Fruit fly (Drosophila melanogaster) whole organism, embryonic: Measurements from ENCODE around the gene ZnT77C.

Source experiments
- Adf1 ChIP-seq: fragments of 200-800 bp; sonication (Bioruptor generic); IDR thresholded peaks from 2 replicates; pipeline ENCODE4 v1.3.6; 2022; ENCODE audit warnings: missing biosample characterization, missing genetic modification characterization
- Awh ChIP-seq: fragments of 200-800 bp; sonication (Bioruptor generic); IDR thresholded peaks from 2 replicates; pipeline ENCODE4, ENCODE4 v1.3.6; 2022; ENCODE audit warnings: missing biosample characterization, missing genetic modification characterization
- B-H1 ChIP-seq: fragments of 200-800 bp; sonication (Bioruptor generic); IDR thresholded peaks from 3 replicates; pipeline ENCODE4 v1.3.6; 2022; ENCODE audit warnings: missing biosample characterization, missing genetic modification characterization
- B-H2 ChIP-seq: fragments of 200-800 bp; sonication (Bioruptor generic); optimal IDR thresholded peaks from 2 replicates; lab custom pipeline; 2018; ENCODE audit warnings: missing biosample characterization, mild to moderate bottlenecking, missing genetic modification characterization
- Bgb ChIP-seq: fragments of 200-800 bp; sonication (Bioruptor generic); IDR thresholded peaks from 2 replicates; pipeline ENCODE4 v1.3.6; 2022; ENCODE audit warnings: missing biosample characterization, missing genetic modification characterization; ENCODE audit not compliant: partially characterized antibody
- C15 ChIP-seq: fragments of 200-800 bp; sonication (Bioruptor generic); IDR thresholded peaks from 3 replicates; pipeline ENCODE4 v1.3.6; 2022; ENCODE audit warnings: missing biosample characterization, missing genetic modification characterization
- CG11456 ChIP-seq: fragments of 200-800 bp; sonication (Bioruptor generic); IDR thresholded peaks from 3 replicates; pipeline ENCODE4 v1.3.6; 2022; ENCODE audit warnings: missing biosample characterization, missing genetic modification characterization
- CG11723 ChIP-seq: fragments of 200-800 bp; sonication (Bioruptor generic); optimal IDR thresholded peaks from 2 replicates; lab custom pipeline; 2017; ENCODE audit warnings: missing biosample characterization, mild to moderate bottlenecking, missing genetic modification characterization
- CG12104 ChIP-seq: fragments of 200-800 bp; sonication (Bioruptor generic); optimal IDR thresholded peaks from 3 replicates; lab custom pipeline; 2016; ENCODE audit warnings: missing biosample characterization, missing genetic modification characterization
- CG17802 ChIP-seq: fragments of 200-800 bp; sonication (Bioruptor generic); optimal IDR thresholded peaks from 2 replicates; lab custom pipeline; 2018; ENCODE audit warnings: missing biosample characterization, mild to moderate bottlenecking, missing genetic modification characterization, moderate library complexity
- CG2116 ChIP-seq: fragments of 200-800 bp; sonication (Bioruptor generic); optimal IDR thresholded peaks from 3 replicates; lab custom pipeline; 2018; ENCODE audit warnings: missing biosample characterization, mild to moderate bottlenecking, missing genetic modification characterization
- CG31365 ChIP-seq: fragments of 200-800 bp; sonication (Bioruptor generic); optimal IDR thresholded peaks from 2 replicates; lab custom pipeline; 2018; ENCODE audit warnings: missing biosample characterization, mild to moderate bottlenecking, missing genetic modification characterization
- CG3163 ChIP-seq: fragments of 200-800 bp; sonication (Bioruptor generic); optimal IDR thresholded peaks from 3 replicates; lab custom pipeline; 2016; ENCODE audit warnings: missing biosample characterization, missing genetic modification characterization
- CG4820 ChIP-seq: fragments of 200-800 bp; sonication (Bioruptor generic); optimal IDR thresholded peaks from 3 replicates; lab custom pipeline; 2016; ENCODE audit warnings: missing biosample characterization, missing genetic modification characterization
- CG5245 ChIP-seq: fragments of 200-800 bp; sonication (Bioruptor generic); optimal IDR thresholded peaks from 3 replicates; lab custom pipeline; 2016; ENCODE audit warnings: missing biosample characterization, missing genetic modification characterization
- CG7357 ChIP-seq: fragments of 200-800 bp; sonication (Bioruptor generic); IDR thresholded peaks from 3 replicates; pipeline ENCODE4 v1.3.6; 2022; ENCODE audit warnings: missing biosample characterization, missing genetic modification characterization
- CG8290 ChIP-seq, 3 experiments: fragments of 200-800 bp; sonication (Bioruptor generic); optimal IDR thresholded peaks; 2 replicates each; lab custom pipeline; 2016 to 2019; ENCODE audit warnings: missing biosample characterization in 3 of 3, missing genetic modification characterization in 3 of 3, mild to moderate bottlenecking in 2 of 3, moderate library complexity in 1 of 3
- CG9727 ChIP-seq: fragments of 200-800 bp; sonication (Bioruptor generic); optimal IDR thresholded peaks from 3 replicates; lab custom pipeline; 2017; ENCODE audit warnings: missing biosample characterization, mild to moderate bottlenecking, missing genetic modification characterization
- CG9932 ChIP-seq: fragments of 200-800 bp; sonication (Bioruptor generic); IDR thresholded peaks from 2 replicates; pipeline ENCODE4 v1.3.6; 2022; ENCODE audit warnings: missing biosample characterization, missing genetic modification characterization
- GATAe ChIP-seq: fragments of 200-800 bp; sonication (Bioruptor generic); conservative IDR thresholded peaks from 2 replicates; pipeline ENCODE4 v1.3.6; 2022; ENCODE audit warnings: missing biosample characterization, missing genetic modification characterization
- Gsc ChIP-seq: fragments of 200-800 bp; sonication (Bioruptor generic); IDR thresholded peaks from 2 replicates; pipeline ENCODE4 v1.3.6; 2022; ENCODE audit warnings: missing biosample characterization, missing genetic modification characterization
- Myb ChIP-seq: fragments of 200-800 bp; sonication (Bioruptor generic); optimal IDR thresholded peaks from 2 replicates; lab custom pipeline; 2016; ENCODE audit warnings: missing biosample characterization, missing genetic modification characterization
- PHDP ChIP-seq: fragments of 200-800 bp; sonication (Bioruptor generic); optimal IDR thresholded peaks from 3 replicates; lab custom pipeline; 2018; ENCODE audit warnings: missing biosample characterization, mild to moderate bottlenecking, missing genetic modification characterization, moderate library complexity
- Ssrp ChIP-seq: fragments of 200-800 bp; sonication (Bioruptor generic); optimal IDR thresholded peaks from 2 replicates; lab custom pipeline; 2018; ENCODE audit warnings: missing biosample characterization, mild to moderate bottlenecking, missing genetic modification characterization, moderate library complexity
- abd-A ChIP-seq: fragments of 200-800 bp; sonication (Bioruptor generic); optimal IDR thresholded peaks from 3 replicates; lab custom pipeline; 2019; ENCODE audit warnings: missing biosample characterization, mild to moderate bottlenecking, missing genetic modification characterization, moderate library complexity
- bigmax ChIP-seq: fragments of 200-800 bp; sonication (Bioruptor generic); optimal IDR thresholded peaks from 2 replicates; lab custom pipeline; 2018; ENCODE audit warnings: missing biosample characterization, mild to moderate bottlenecking, missing genetic modification characterization
- bsh ChIP-seq, 2 experiments: fragments of 200-800 bp; sonication (Bioruptor generic); optimal IDR thresholded peaks; 2 replicates each; lab custom pipeline; 2017 to 2018; ENCODE audit warnings: mild to moderate bottlenecking in 2 of 2, missing biosample characterization in 2 of 2, missing genetic modification characterization in 2 of 2, moderate library complexity in 1 of 2
- chinmo ChIP-seq: fragments of 200-800 bp; sonication (Bioruptor generic); IDR thresholded peaks from 4 replicates; pipeline ENCODE4 v1.3.6; 2022; ENCODE audit warnings: missing biosample characterization, missing genetic modification characterization; ENCODE audit not compliant: partially characterized antibody
- chn ChIP-seq: fragments of 200-800 bp; sonication (Bioruptor generic); optimal IDR thresholded peaks from 2 replicates; lab custom pipeline; 2016; ENCODE audit warnings: missing biosample characterization, missing genetic modification characterization
- fd3F ChIP-seq: fragments of 200-800 bp; sonication (Bioruptor generic); optimal IDR thresholded peaks from 2 replicates; lab custom pipeline; 2018; ENCODE audit warnings: missing biosample characterization, mild to moderate bottlenecking, missing genetic modification characterization, moderate library complexity
- h ChIP-seq: fragments of >200 bp; optimal IDR thresholded peaks from 2 replicates; lab custom pipeline; 2017
- hb ChIP-seq: fragments of 200-800 bp; sonication (Bioruptor generic); IDR thresholded peaks from 3 replicates; pipeline ENCODE4 v1.3.6; 2022; ENCODE audit warnings: missing biosample characterization, missing genetic modification characterization; ENCODE audit not compliant: partially characterized antibody
- hbn ChIP-seq: fragments of 200-800 bp; sonication (Bioruptor generic); IDR thresholded peaks from 2 replicates; pipeline ENCODE4 v1.3.6; 2022; ENCODE audit warnings: missing biosample characterization, missing genetic modification characterization; ENCODE audit not compliant: partially characterized antibody
- kah ChIP-seq: fragments of 200-800 bp; sonication (Bioruptor generic); optimal IDR thresholded peaks from 2 replicates; lab custom pipeline; 2018; ENCODE audit warnings: missing biosample characterization, mild to moderate bottlenecking, missing genetic modification characterization
- ken ChIP-seq: fragments of 200-800 bp; sonication (Bioruptor generic); IDR thresholded peaks from 3 replicates; pipeline ENCODE4 v1.3.6; 2022; ENCODE audit warnings: missing biosample characterization, missing genetic modification characterization
- lbe ChIP-seq: fragments of 200-800 bp; sonication (Bioruptor generic); optimal IDR thresholded peaks from 2 replicates; lab custom pipeline; 2016; ENCODE audit warnings: missing biosample characterization, mild to moderate bottlenecking, missing genetic modification characterization
- p53 ChIP-seq: fragments of 200-800 bp; sonication (Bioruptor generic); optimal IDR thresholded peaks from 2 replicates; lab custom pipeline; 2016; ENCODE audit warnings: missing biosample characterization, missing genetic modification characterization
- prd ChIP-seq, 3 experiments: fragments of >200 bp in 2 of 3; fragments of 200-800 bp in 1 of 3; sonication (Bioruptor generic) in 1 of 3; optimal IDR thresholded peaks in 2 of 3; IDR thresholded peaks in 1 of 3; 2 replicates in 2 of 3; 3 replicates in 1 of 3; pipeline versions ENCODE4 v1.3.6 to Lab custom; 2017 to 2022; ENCODE audit warnings: missing biosample characterization in 1 of 3, missing genetic modification characterization in 1 of 3
- psq ChIP-seq: fragments of 200-800 bp; sonication (Bioruptor generic); optimal IDR thresholded peaks from 2 replicates; lab custom pipeline; 2017; ENCODE audit warnings: missing biosample characterization, missing genetic modification characterization
- schlank ChIP-seq: fragments of 200-800 bp; sonication (Bioruptor generic); optimal IDR thresholded peaks from 2 replicates; lab custom pipeline; 2018; ENCODE audit warnings: missing biosample characterization, mild to moderate bottlenecking, missing genetic modification characterization
- sd ChIP-seq: fragments of 200-800 bp; sonication (Bioruptor generic); optimal IDR thresholded peaks from 3 replicates; lab custom pipeline; 2018; ENCODE audit warnings: missing biosample characterization, mild to moderate bottlenecking, missing genetic modification characterization, moderate library complexity
- sqz ChIP-seq: fragments of 200-800 bp; sonication (Bioruptor generic); optimal IDR thresholded peaks from 3 replicates; lab custom pipeline; 2018; ENCODE audit warnings: missing biosample characterization, mild to moderate bottlenecking, missing genetic modification characterization
- sr ChIP-seq: fragments of 200-800 bp; sonication (Bioruptor generic); IDR thresholded peaks from 3 replicates; pipeline ENCODE4 v1.3.6; 2022; ENCODE audit warnings: missing biosample characterization, missing genetic modification characterization
- trem ChIP-seq: fragments of 200-800 bp; optimal IDR thresholded peaks from 3 replicates; lab custom pipeline; 2019; ENCODE audit warnings: missing biosample characterization, mild to moderate bottlenecking, missing genetic modification characterization, moderate library complexity
- tup ChIP-seq: fragments of 200-800 bp; sonication (Bioruptor generic); optimal IDR thresholded peaks from 2 replicates; lab custom pipeline; 2016; ENCODE audit warnings: missing biosample characterization, mild to moderate bottlenecking, missing genetic modification characterization, moderate library complexity
- unpg ChIP-seq: fragments of 200-800 bp; sonication (Bioruptor generic); optimal IDR thresholded peaks from 3 replicates; lab custom pipeline; 2018; ENCODE audit warnings: missing biosample characterization, mild to moderate bottlenecking, missing genetic modification characterization, moderate library complexity
- usp ChIP-seq: fragments of >200 bp; optimal IDR thresholded peaks from 2 replicates; lab custom pipeline; 2017; ENCODE audit warnings: missing biosample characterization, missing genetic modification characterization
- wor ChIP-seq: fragments of 200-800 bp; sonication (Bioruptor generic); IDR thresholded peaks from 2 replicates; pipeline ENCODE4 v1.3.6; 2022; ENCODE audit warnings: missing biosample characterization, missing genetic modification characterization
- zen2 ChIP-seq: fragments of 200-800 bp; sonication (Bioruptor generic); IDR thresholded peaks from 3 replicates; pipeline ENCODE4 v1.3.6; 2022; ENCODE audit warnings: missing biosample characterization, missing genetic modification characterization; ENCODE audit not compliant: partially characterized antibody

ZnT77C gene

DNA sequence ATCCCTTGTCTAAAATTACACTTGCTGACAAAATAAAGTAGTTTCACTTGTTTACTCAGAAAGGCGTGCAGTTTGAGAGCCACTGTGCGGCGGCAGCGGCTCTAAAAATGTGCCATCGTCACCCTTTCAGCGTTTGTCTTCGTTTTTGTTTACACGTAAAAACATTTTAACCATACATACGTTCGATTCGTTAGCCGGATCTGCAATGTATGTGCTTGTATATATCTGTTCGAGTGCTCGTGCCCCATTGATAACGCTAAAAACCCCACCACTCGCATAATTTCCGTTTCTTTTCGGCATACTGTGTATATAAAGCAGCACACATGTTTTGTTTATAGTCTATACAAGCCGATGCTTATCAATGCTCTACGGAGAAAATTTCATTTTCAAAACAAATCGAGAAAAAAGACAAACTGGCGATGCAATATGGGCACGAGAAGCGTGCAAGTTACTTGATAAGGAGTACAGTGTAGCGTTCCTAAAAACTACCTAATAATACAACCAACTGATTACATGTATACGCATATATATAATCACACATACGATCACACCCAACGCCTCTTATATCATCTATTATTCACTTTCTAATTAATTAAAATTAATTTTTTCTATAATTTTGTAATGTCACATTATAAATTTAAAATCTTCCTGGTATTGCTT, 21.9 kb upstream of the ZnT77C start (continued):
- 0 out of 3 replicates have a peak, but pooled peaks have one; percentile 12 for TF ChIP-seq ken (GFP tag; lab: Robert Waterston, UW)
- no peak for TF ChIP-seq CG31365 (tag; lab: Kevin White, UChicago)
- no peak for TF ChIP-seq CG17802
- no peak for TF ChIP-seq CG4820 (GFP tag; lab: Kevin White, UChicago)
- no peak for TF ChIP-seq psq
- TF ChIP-seq abd-A (tag; lab: Kevin White, UChicago): no peak
- TF ChIP-seq Gsc: no peak
- TF ChIP-seq CG12104 (GFP tag; lab: Kevin White, UChicago): no peak
- TF ChIP-seq CG9727: no peak
- peak in 1 of 2 experiments; percentile 69 for TF ChIP-seq bsh (GFP tag; optimal IDR thresholded peaks at IDR 0.05; lab: Kevin White, UChicago)
- TF ChIP-seq CG5245 (GFP tag; lab: Kevin White, UChicago): no peak
- peak; percentile 63 for TF ChIP-seq unpg (GFP tag; lab: Kevin White, UChicago)
- TF ChIP-seq kah (GFP tag; lab: Kevin White, UChicago): no peak
- peak; percentile 7 for TF ChIP-seq CG2116 (GFP tag; lab: Kevin White, UChicago)
- no peak for TF ChIP-seq zen2 (GFP tag; lab: Robert Waterston, UW)
- TF ChIP-seq PHDP (tag; lab: Kevin White, UChicago): peak; percentile 45
- TF ChIP-seq schlank (tag; lab: Kevin White, UChicago): no peak
- TF ChIP-seq CG8290 (GFP tag; optimal IDR thresholded peaks at IDR 0.05; lab: Kevin White, UChicago): no peak
- TF ChIP-seq CG8290 (tag; optimal IDR thresholded peaks at IDR 0.05; lab: Kevin White, UChicago): peak in 1 of 2 experiments; percentile 29
- no peak for TF ChIP-seq wor (GFP tag; lab: Robert Waterston, UW)
- no peak for TF ChIP-seq Myb
- no peak for TF ChIP-seq prd (optimal IDR thresholded peaks at IDR 0.05; lab: Kevin White, UChicago)
- TF ChIP-seq prd (GFP tag; IDR thresholded peaks at IDR 0.05; lab: Robert Waterston, UW): peak; percentile 67
- TF ChIP-seq sr (GFP tag; lab: Robert Waterston, UW): no peak
- TF ChIP-seq CG9932 (GFP tag; lab: Robert Waterston, UW): no peak
- no peak for TF ChIP-seq tup (GFP tag; lab: Kevin White, UChicago)
- TF ChIP-seq Ssrp (tag; lab: Kevin White, UChicago): peak; percentile 51
- no peak for TF ChIP-seq Awh (GFP tag; lab: Robert Waterston, UW)
- no peak for TF ChIP-seq CG7357 (GFP tag; lab: Robert Waterston, UW)
- TF ChIP-seq trem: peak; percentile 29
- TF ChIP-seq sd (tag; lab: Kevin White, UChicago): peak; percentile 31
- TF ChIP-seq chinmo (GFP tag; lab: Robert Waterston, UW): peak; percentile 73; the same call in 1 of the 4 replicates
- TF ChIP-seq CG3163 (GFP tag; lab: Kevin White, UChicago): no peak
- TF ChIP-seq hbn (GFP tag; lab: Robert Waterston, UW): no peak
- no peak for TF ChIP-seq bigmax (GFP tag; lab: Kevin White, UChicago)
- no peak for TF ChIP-seq usp (GFP tag; lab: Kevin White, UChicago)
- TF ChIP-seq B-H1 (GFP tag; lab: Robert Waterston, UW): no peak
- no peak for TF ChIP-seq sqz (GFP tag; lab: Kevin White, UChicago)
- no peak for TF ChIP-seq C15 (GFP tag; lab: Robert Waterston, UW)
- TF ChIP-seq lbe (GFP tag; lab: Kevin White, UChicago): no peak
- no peak for TF ChIP-seq B-H2 (GFP tag; lab: Kevin White, UChicago)
- TF ChIP-seq CG11456: no peak
- no peak for TF ChIP-seq CG11723 (GFP tag; lab: Kevin White, UChicago)
- no peak for TF ChIP-seq p53
- no peak for TF ChIP-seq h (lab: Kevin White, UChicago)
- TF ChIP-seq fd3F (GFP tag; lab: Kevin White, UChicago): peak; percentile 1
- no peak for TF ChIP-seq GATAe (GFP tag; lab: Robert Waterston, UW)
- TF ChIP-seq chn (GFP tag; lab: Kevin White, UChicago): no peak
- TF ChIP-seq Bgb (GFP tag; lab: Robert Waterston, UW): peak; percentile 68
- TF ChIP-seq hb (GFP tag; lab: Robert Waterston, UW): no peak
- TF ChIP-seq Adf1 (GFP tag; lab: Robert Waterston, UW): peak; percentile 20; the same call in 1 of the 2 replicates
